Worm (Caenorhabditis elegans) whole organism, L1 larva: ENCODE data around the gene unc-93.

Experiments
- ceh-88 ChIP-seq: fragments of 200-800 bp; sonication (Bioruptor generic); IDR thresholded peaks from 2 replicates; pipeline ENCODE4 v1.3.6; 2022; ENCODE audit warnings: missing genetic modification characterization, missing compliant biosample characterization
- fos-1 ChIP-seq: fragments of 150-350 bp; optimal IDR thresholded peaks from 2 replicates; lab custom pipeline; 2014; ENCODE audit warnings: missing biosample characterization, missing genetic modification characterization
- lin-13 ChIP-seq: fragments of 150-350 bp; optimal IDR thresholded peaks from 2 replicates; lab custom pipeline; 2014; ENCODE audit warnings: missing biosample characterization, missing genetic modification reagents, missing genetic modification characterization
- mep-1 ChIP-seq: fragments of 150-350 bp; optimal IDR thresholded peaks from 2 replicates; lab custom pipeline; 2014; ENCODE audit warnings: missing biosample characterization, missing genetic modification characterization
- nhr-28 ChIP-seq: fragments of 150-350 bp; optimal IDR thresholded peaks from 2 replicates; lab custom pipeline; 2014; ENCODE audit warnings: missing biosample characterization, missing genetic modification characterization
- unc-30 ChIP-seq: sonication (generic microtip); optimal IDR thresholded peaks from 2 replicates; lab custom pipeline; 2017; ENCODE audit warnings: missing biosample characterization, missing genetic modification characterization
- zag-1 ChIP-seq: fragments of 150-350 bp; optimal IDR thresholded peaks from 2 replicates; lab custom pipeline; 2014; ENCODE audit warnings: missing biosample characterization, missing genetic modification characterization

ce11 chrIII:3644075-3644474 lies at the start of gene unc-93:
- TF ChIP-seq mep-1 (tag; lab: Kevin White, UChicago) = no peak
- TF ChIP-seq fos-1 (tag; lab: Kevin White, UChicago) = no peak
- no peak for TF ChIP-seq zag-1 (tag; lab: Kevin White, UChicago)
- no peak for TF ChIP-seq unc-30 (tag; lab: Kevin White, UChicago)
- TF ChIP-seq ceh-88 (GFP tag; lab: Robert Waterston, UW) = no peak
- TF ChIP-seq lin-13 (GFP tag; lab: Kevin White, UChicago) = no peak
- TF ChIP-seq nhr-28 (tag; lab: Kevin White, UChicago) = no peak
